Worm (Caenorhabditis elegans) whole organism, L1 larva: ENCODE measurements around the gene R02E4.2.
A peak's percentile ranks its signal among the peaks of the same experiment; 100 is the strongest.

ENCODE experiments used
- C16A3.4 ChIP-seq: fragments of 150-350 bp; optimal IDR thresholded peaks from 2 replicates; lab custom pipeline; 2014; ENCODE audit warnings: missing biosample characterization, missing genetic modification characterization
- C34B4.2 ChIP-seq: sonication (generic microtip); optimal IDR thresholded peaks from 2 replicates; lab custom pipeline; 2017; ENCODE audit warnings: mild to moderate bottlenecking, missing genetic modification characterization, missing compliant biosample characterization
- F16B12.6 ChIP-seq: fragments of 150-350 bp; optimal IDR thresholded peaks from 2 replicates; lab custom pipeline; 2014; ENCODE audit warnings: missing biosample characterization, missing genetic modification characterization
- Y116A8C.19 ChIP-seq: sonication (generic microtip); optimal IDR thresholded peaks from 2 replicates; lab custom pipeline; 2016; ENCODE audit warnings: missing compliant biosample characterization, missing genetic modification characterization, borderline replicate concordance
- aha-1 ChIP-seq: fragments of 150-350 bp; optimal IDR thresholded peaks from 2 replicates; lab custom pipeline; 2014; ENCODE audit warnings: missing biosample characterization, missing genetic modification characterization
- alr-1 ChIP-seq: fragments of 200-800 bp; sonication (Bioruptor generic); optimal IDR thresholded peaks from 2 replicates; lab custom pipeline; 2018; ENCODE audit warnings: borderline replicate concordance, mild to moderate bottlenecking, missing genetic modification characterization, missing compliant biosample characterization
- aly-2 ChIP-seq: fragments of 150-350 bp; optimal IDR thresholded peaks from 2 replicates; lab custom pipeline; 2014; ENCODE audit warnings: missing biosample characterization, missing genetic modification characterization
- ceh-63 ChIP-seq: fragments of 200-800 bp; sonication (Bioruptor generic); optimal IDR thresholded peaks from 2 replicates; lab custom pipeline; 2018; ENCODE audit warnings: mild to moderate bottlenecking, missing genetic modification characterization, missing compliant biosample characterization
- ceh-8 ChIP-seq: fragments of 200-800 bp; sonication (Bioruptor generic); optimal IDR thresholded peaks from 2 replicates; lab custom pipeline; 2018; ENCODE audit warnings: mild to moderate bottlenecking, missing genetic modification characterization, moderate library complexity, missing compliant biosample characterization
- ceh-82 ChIP-seq, 3 experiments: fragments of 150-350 bp in 1 of 3; sonication (generic microtip) in 2 of 3; optimal IDR thresholded peaks; 2 replicates each; lab custom pipeline; 2014 to 2017; ENCODE audit warnings: missing biosample characterization in 3 of 3, missing genetic modification characterization in 3 of 3
- ceh-90 ChIP-seq: sonication (generic microtip); optimal IDR thresholded peaks from 2 replicates; lab custom pipeline; 2016; ENCODE audit warnings: missing genetic modification characterization, missing compliant biosample characterization
- ces-1 ChIP-seq: fragments of 150-350 bp; optimal IDR thresholded peaks from 2 replicates; lab custom pipeline; 2014; ENCODE audit warnings: missing biosample characterization, missing genetic modification reagents, missing genetic modification characterization
- dpl-1 ChIP-seq, 3 experiments: fragments of 150-350 bp in 2 of 3; sonication (generic microtip) in 1 of 3; optimal IDR thresholded peaks; 2 replicates each; lab custom pipeline; 2014 to 2017; ENCODE audit warnings: missing biosample characterization in 3 of 3, missing genetic modification characterization in 3 of 3, missing genetic modification reagents in 3 of 3
- efl-3 ChIP-seq: fragments of 200-800 bp; sonication (Bioruptor generic); optimal IDR thresholded peaks from 2 replicates; lab custom pipeline; 2018; ENCODE audit warnings: mild to moderate bottlenecking, missing genetic modification characterization, missing compliant biosample characterization
- egl-13 ChIP-seq: sonication (generic microtip); optimal IDR thresholded peaks from 2 replicates; lab custom pipeline; 2016; ENCODE audit warnings: missing genotype, missing genetic modification reagents, missing genetic modification characterization, missing compliant biosample characterization
- elt-2 ChIP-seq: sonication (generic microtip); optimal IDR thresholded peaks from 2 replicates; lab custom pipeline; 2016; ENCODE audit warnings: missing genetic modification characterization, mild to moderate bottlenecking, inconsistent platforms, missing compliant biosample characterization, missing genetic modification reagents
- ets-5 ChIP-seq: fragments of 200-800 bp; sonication (Bioruptor generic); IDR thresholded peaks from 2 replicates; pipeline ENCODE4 v1.3.6; 2022; ENCODE audit warnings: missing genetic modification characterization, missing compliant biosample characterization
- fkh-10 ChIP-seq: sonication (generic microtip); optimal IDR thresholded peaks from 2 replicates; lab custom pipeline; 2017; ENCODE audit warnings: missing biosample characterization, missing genetic modification reagents, missing genetic modification characterization
- fkh-4 ChIP-seq: sonication (generic microtip); optimal IDR thresholded peaks from 2 replicates; lab custom pipeline; 2016; ENCODE audit warnings: missing compliant biosample characterization, missing genetic modification characterization, borderline replicate concordance
- fkh-8 ChIP-seq: sonication (generic microtip); optimal IDR thresholded peaks from 2 replicates; lab custom pipeline; 2016; ENCODE audit warnings: mild to moderate bottlenecking, missing genetic modification characterization, missing compliant biosample characterization
- grh-1 ChIP-seq: fragments of 200-800 bp; sonication (Bioruptor generic); IDR thresholded peaks from 2 replicates; pipeline ENCODE4 v1.3.6; 2022; ENCODE audit warnings: missing genetic modification reagents, missing genetic modification characterization, missing compliant biosample characterization
- hlh-17 ChIP-seq: fragments of 200-800 bp; sonication (Bioruptor generic); optimal IDR thresholded peaks from 2 replicates; lab custom pipeline; 2018; ENCODE audit warnings: missing genetic modification characterization, mild to moderate bottlenecking, missing compliant biosample characterization, moderate library complexity, borderline replicate concordance
- hlh-4 ChIP-seq: sonication (generic microtip); optimal IDR thresholded peaks from 2 replicates; lab custom pipeline; 2016; ENCODE audit warnings: mild to moderate bottlenecking, missing genetic modification characterization, missing compliant biosample characterization
- jun-1 ChIP-seq: fragments of 150-350 bp; optimal IDR thresholded peaks from 2 replicates; lab custom pipeline; 2014; ENCODE audit warnings: missing biosample characterization, missing genetic modification reagents, missing genetic modification characterization
- lin-13 ChIP-seq: fragments of 150-350 bp; optimal IDR thresholded peaks from 2 replicates; lab custom pipeline; 2014; ENCODE audit warnings: missing biosample characterization, missing genetic modification reagents, missing genetic modification characterization
- lin-15B ChIP-seq: fragments of 150-350 bp; sonication (generic microtip); optimal IDR thresholded peaks from 3 replicates; lab custom pipeline; 2014; ENCODE audit warnings: missing biosample characterization, missing genetic modification characterization
- lir-3 ChIP-seq: sonication (generic microtip); optimal IDR thresholded peaks from 2 replicates; lab custom pipeline; 2016; ENCODE audit warnings: mild to moderate bottlenecking, missing genetic modification characterization, moderate library complexity, missing compliant biosample characterization; ENCODE audit not compliant: poor library complexity
- lsy-2 ChIP-seq, 2 experiments: fragments of 150-350 bp; optimal IDR thresholded peaks; 2 replicates each; lab custom pipeline; 2014; ENCODE audit warnings: missing biosample characterization in 2 of 2, missing genetic modification characterization in 2 of 2
- mab-9 ChIP-seq: fragments of 200-800 bp; sonication (Bioruptor generic); IDR thresholded peaks from 2 replicates; pipeline ENCODE4 v1.3.6; 2022; ENCODE audit warnings: missing genetic modification reagents, missing genetic modification characterization, missing compliant biosample characterization
- nhr-12 ChIP-seq: sonication (generic microtip); optimal IDR thresholded peaks from 2 replicates; lab custom pipeline; 2017; ENCODE audit warnings: missing biosample characterization, missing genetic modification characterization
- nhr-19 ChIP-seq: fragments of 200-800 bp; sonication (Bioruptor generic); conservative IDR thresholded peaks from 2 replicates; pipeline ENCODE4 v1.3.6; 2022; ENCODE audit warnings: missing genetic modification characterization, missing compliant biosample characterization
- nhr-20 ChIP-seq: sonication (generic microtip); optimal IDR thresholded peaks from 2 replicates; lab custom pipeline; 2016; ENCODE audit warnings: mild to moderate bottlenecking, missing genetic modification characterization, missing compliant biosample characterization
- nhr-237 ChIP-seq: fragments of 150-350 bp; optimal IDR thresholded peaks from 2 replicates; lab custom pipeline; 2014; ENCODE audit warnings: missing biosample characterization, missing genetic modification characterization
- nhr-28 ChIP-seq: fragments of 150-350 bp; optimal IDR thresholded peaks from 2 replicates; lab custom pipeline; 2014; ENCODE audit warnings: missing biosample characterization, missing genetic modification characterization
- nhr-47 ChIP-seq: sonication (generic microtip); optimal IDR thresholded peaks from 2 replicates; lab custom pipeline; 2016; ENCODE audit warnings: mild to moderate bottlenecking, missing genetic modification characterization, moderate library complexity, missing compliant biosample characterization
- nhr-71 ChIP-seq: sonication (generic microtip); optimal IDR thresholded peaks from 2 replicates; lab custom pipeline; 2016; ENCODE audit warnings: mild to moderate bottlenecking, missing genetic modification characterization, moderate library complexity, missing compliant biosample characterization
- nhr-76 ChIP-seq: sonication (generic microtip); optimal IDR thresholded peaks from 2 replicates; lab custom pipeline; 2017; ENCODE audit warnings: missing biosample characterization, missing genetic modification characterization
- nhr-84 ChIP-seq: sonication (generic microtip); optimal IDR thresholded peaks from 2 replicates; lab custom pipeline; 2017; ENCODE audit warnings: missing biosample characterization, missing genetic modification characterization
- nhr-85 ChIP-seq: sonication (generic microtip); peaks from one replicate; lab custom pipeline; 2016; ENCODE audit warnings: missing genetic modification characterization, inconsistent platforms, missing compliant biosample characterization
- pqm-1 ChIP-seq: sonication (generic microtip); optimal IDR thresholded peaks from 3 replicates; lab custom pipeline; 2017; ENCODE audit warnings: missing biosample characterization, missing genetic modification characterization
- skn-1 ChIP-seq: fragments of 150-350 bp; optimal IDR thresholded peaks from 2 replicates; lab custom pipeline; 2014; ENCODE audit warnings: missing biosample characterization, missing genetic modification characterization
- snpc-4 ChIP-seq: fragments of 150-350 bp; optimal IDR thresholded peaks from 2 replicates; lab custom pipeline; 2014; ENCODE audit warnings: missing biosample characterization, missing genetic modification characterization
- sox-4 ChIP-seq: sonication (generic microtip); optimal IDR thresholded peaks from 2 replicates; lab custom pipeline; 2016; ENCODE audit warnings: missing genetic modification characterization, missing compliant biosample characterization
- sup-37 ChIP-seq: fragments of 200-800 bp; sonication (Bioruptor generic); optimal IDR thresholded peaks from 2 replicates; lab custom pipeline; 2018; ENCODE audit warnings: mild to moderate bottlenecking, missing genetic modification characterization, missing compliant biosample characterization
- tbx-2 ChIP-seq: sonication (generic microtip); optimal IDR thresholded peaks from 2 replicates; lab custom pipeline; 2016; ENCODE audit warnings: missing genetic modification characterization, missing compliant biosample characterization
- unc-130 ChIP-seq: fragments of 150-350 bp; optimal IDR thresholded peaks from 2 replicates; lab custom pipeline; 2017; ENCODE audit warnings: missing biosample characterization, missing genetic modification characterization, inconsistent platforms
- unc-30 ChIP-seq: sonication (generic microtip); optimal IDR thresholded peaks from 2 replicates; lab custom pipeline; 2017; ENCODE audit warnings: missing biosample characterization, missing genetic modification characterization
- unc-62 ChIP-seq: fragments of 150-350 bp; optimal IDR thresholded peaks from 2 replicates; lab custom pipeline; 2014; ENCODE audit warnings: missing biosample characterization, missing genetic modification reagents, missing genetic modification characterization
- unc-86 ChIP-seq: sonication (generic microtip); optimal IDR thresholded peaks from 2 replicates; lab custom pipeline; 2016; ENCODE audit warnings: missing genetic modification characterization, missing compliant biosample characterization
- unc-98 ChIP-seq: fragments of 200-800 bp; sonication (Bioruptor generic); IDR thresholded peaks from 2 replicates; pipeline ENCODE4 v1.3.6; 2022; ENCODE audit warnings: missing genetic modification characterization, missing compliant biosample characterization
- xbp-1 ChIP-seq: sonication (generic microtip); optimal IDR thresholded peaks from 2 replicates; lab custom pipeline; 2016; ENCODE audit warnings: missing genetic modification characterization, missing compliant biosample characterization
- ztf-11 ChIP-seq, 2 experiments: sonication (generic microtip); optimal IDR thresholded peaks; 2 replicates each; lab custom pipeline; 2016 to 2017; ENCODE audit warnings: missing genetic modification characterization in 2 of 2, missing biosample characterization in 1 of 2, missing compliant biosample characterization in 1 of 2
- ztf-4 ChIP-seq: fragments of 150-350 bp; optimal IDR thresholded peaks from 2 replicates; lab custom pipeline; 2014; ENCODE audit warnings: missing biosample characterization, missing genetic modification characterization

R02E4.2 gene

ce11 chrX:4142202-4142601 is 34.9 kb downstream of the R02E4.2 start (continued):
- TF ChIP-seq ets-5 (GFP tag; lab: Robert Waterston, UW) (no peak), mab-9 (GFP tag; lab: Robert Waterston, UW) (peak; percentile 67; the same call in 1 of the 2 replicates), ces-1 (GFP tag; lab: Kevin White, UChicago) (no peak), fkh-4 (tag; lab: Kevin White, UChicago) (no peak), egl-13 (tag; lab: Kevin White, UChicago) (peak; percentile 83), alr-1 (tag; lab: Kevin White, UChicago) (no peak), lsy-2 (tag; optimal IDR thresholded peaks at IDR 0.05; lab: Kevin White, UChicago) (peak; percentile 56 to 82), ztf-4 (tag; lab: Kevin White, UChicago) (peak; percentile 91), aly-2 (tag; lab: Kevin White, UChicago) (no peak), sup-37 (GFP tag; lab: Kevin White, UChicago) (peak; percentile 77), nhr-28 (tag; lab: Kevin White, UChicago) (peak; percentile 66), grh-1 (GFP tag; lab: Robert Waterston, UW) (peak; percentile 76), hlh-4 (tag; lab: Kevin White, UChicago) (peak; percentile 40), ztf-11 (tag; optimal IDR thresholded peaks at IDR 0.05; lab: Kevin White, UChicago) (no peak), pqm-1 (no peak), elt-2 (tag; lab: Kevin White, UChicago) (peak; percentile 90), aha-1 (peak; percentile 100), ceh-90 (tag; lab: Kevin White, UChicago) (no peak), tbx-2 (peak; percentile 93), lir-3 (tag; lab: Kevin White, UChicago) (peak; percentile 87), nhr-19 (GFP tag; lab: Robert Waterston, UW) (peak; percentile 96), lin-13 (peak; percentile 31), nhr-237 (tag; lab: Kevin White, UChicago) (no peak), unc-30 (tag; lab: Kevin White, UChicago) (no peak), C34B4.2 (tag; lab: Kevin White, UChicago) (no peak), nhr-76 (tag; lab: Kevin White, UChicago) (no peak), ceh-8 (GFP tag; lab: Kevin White, UChicago) (peak; percentile 35), hlh-17 (GFP tag; lab: Kevin White, UChicago) (peak; percentile 19), ceh-63 (GFP tag; lab: Kevin White, UChicago) (no peak), ceh-82 (tag; optimal IDR thresholded peaks at IDR 0.05; lab: Kevin White, UChicago) (peak in 2 of 3 experiments; percentile 30 to 41), fkh-10 (peak; percentile 42), C16A3.4 (tag; lab: Kevin White, UChicago) (peak; percentile 55), unc-62 (no peak), dpl-1 (GFP tag; optimal IDR thresholded peaks at IDR 0.05; lab: Kevin White, UChicago) (peak; percentile 12 to 49 (median 43)), F16B12.6 (tag; lab: Kevin White, UChicago) (no peak), sox-4 (tag; lab: Kevin White, UChicago) (peak; percentile 73), skn-1 (peak; percentile 75), fkh-8 (tag; lab: Kevin White, UChicago) (peak; percentile 80), xbp-1 (peak; percentile 73), nhr-71 (tag; lab: Kevin White, UChicago) (peak; percentile 99), nhr-12 (tag; lab: Kevin White, UChicago) (peak; percentile 37), nhr-85 (tag; lab: Kevin White, UChicago) (peak; percentile 99), unc-86 (tag; lab: Kevin White, UChicago) (peak; percentile 60), nhr-84 (peak; percentile 6), Y116A8C.19 (tag; lab: Kevin White, UChicago) (no peak), nhr-47 (tag; lab: Kevin White, UChicago) (peak; percentile 90), nhr-20 (tag; lab: Kevin White, UChicago) (peak; percentile 99), efl-3 (no peak), jun-1 (tag; lab: Kevin White, UChicago) (peak; percentile 53), snpc-4 (tag; lab: Kevin White, UChicago) (peak; percentile 60), unc-98 (GFP tag; lab: Robert Waterston, UW) (peak; percentile 68), unc-130 (tag; lab: Kevin White, UChicago) (peak; percentile 51), lin-15B (tag; lab: Kevin White, UChicago) (no peak)
